Worm (Caenorhabditis elegans) whole organism, early embryonic: ENCODE measurements around the gene C09G9.3.

Experiments
- B0310.2 ChIP-seq: sonication (generic microtip); optimal IDR thresholded peaks from 2 replicates; lab custom pipeline; 2016; ENCODE audit warnings: mild to moderate bottlenecking, missing genetic modification characterization, missing compliant biosample characterization
- F13C5.2 ChIP-seq: sonication (generic microtip); optimal IDR thresholded peaks from 2 replicates; lab custom pipeline; 2017; ENCODE audit warnings: mild to moderate bottlenecking, missing genetic modification characterization, inconsistent platforms, missing compliant biosample characterization
- ama-1 ChIP-seq: fragments of 150-350 bp; optimal IDR thresholded peaks from 2 replicates; lab custom pipeline; 2014
- ceh-13 ChIP-seq: fragments of 200-800 bp; sonication (Bioruptor generic); optimal IDR thresholded peaks from 2 replicates; lab custom pipeline; 2018; ENCODE audit warnings: mild to moderate bottlenecking, missing genetic modification characterization, missing compliant biosample characterization
- flt-1 ChIP-seq: fragments of 200-800 bp; sonication (Bioruptor generic); IDR thresholded peaks from 2 replicates; pipeline ENCODE4 v1.3.6; 2022; ENCODE audit warnings: missing genetic modification characterization, missing compliant biosample characterization
- hmg-4 ChIP-seq: fragments of 200-800 bp; sonication (Bioruptor generic); optimal IDR thresholded peaks from 2 replicates; lab custom pipeline; 2018; ENCODE audit warnings: mild to moderate bottlenecking, missing genetic modification characterization, missing compliant biosample characterization
- hnd-1 ChIP-seq: sonication (generic microtip); optimal IDR thresholded peaks from 2 replicates; lab custom pipeline; 2016; ENCODE audit warnings: missing genetic modification characterization, missing compliant biosample characterization
- pes-1 ChIP-seq: fragments of 200-800 bp; sonication (Bioruptor generic); IDR thresholded peaks from 2 replicates; pipeline ENCODE4 v1.3.6; 2022; ENCODE audit warnings: missing genetic modification reagents, missing genetic modification characterization, missing compliant biosample characterization
- tra-4 ChIP-seq: sonication (generic microtip); optimal IDR thresholded peaks from 2 replicates; lab custom pipeline; 2017; ENCODE audit warnings: missing genetic modification characterization, missing compliant biosample characterization

- TF ChIP-seq F13C5.2 (tag; lab: Kevin White, UChicago) (no peak), ama-1 (lab: Kevin White, UChicago) (no peak), hnd-1 (tag; lab: Kevin White, UChicago) (no peak), tra-4 (tag; lab: Kevin White, UChicago) (no peak), pes-1 (no peak), hmg-4 (GFP tag; lab: Kevin White, UChicago) (no peak), flt-1 (GFP tag; lab: Robert Waterston, UW) (no peak), ceh-13 (GFP tag; lab: Kevin White, UChicago) (no peak), B0310.2 (tag; lab: Kevin White, UChicago) (no peak)
These were observed 50.3 kb downstream of the C09G9.3 start for ce11 chrIV:8822598-8822997.
